Fruit fly (Drosophila melanogaster): ENCODE measurements around the gene Pfdn5.

Gene Pfdn5

DNA sequence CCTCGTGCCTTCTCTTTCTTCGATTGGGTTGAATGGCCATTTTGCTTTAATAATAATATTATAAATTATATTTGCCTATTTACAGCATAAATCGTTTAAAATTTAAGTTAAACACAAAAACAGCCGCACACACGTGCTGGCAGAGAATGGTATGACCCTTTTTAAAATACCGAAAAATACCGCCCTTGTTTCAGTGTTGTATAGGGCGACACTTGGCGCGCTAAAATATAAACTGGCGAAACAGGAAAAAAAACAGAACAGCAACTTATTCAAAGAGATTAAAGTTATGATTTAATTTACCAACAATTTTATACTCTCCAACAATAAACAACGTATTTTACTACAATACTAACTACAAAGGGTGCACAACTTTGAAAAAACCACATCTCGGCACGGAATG lies 40.3 kb upstream of the Pfdn5 start, which contains the start of gene CG12499 (continued):
- TF ChIP-seq Adf1 (GFP tag; IDR thresholded peaks at IDR 0.05) = no peak
- no peak for TF ChIP-seq Hr3 (GFP tag; optimal IDR thresholded peaks at IDR 0.05)
- peak; percentile 90 for TF ChIP-seq Dp (GFP tag; optimal IDR thresholded peaks at IDR 0.05)
- no peak for TF ChIP-seq CG10209 (GFP tag; optimal IDR thresholded peaks at IDR 0.05)
- no peak for TF ChIP-seq insv (GFP tag; optimal IDR thresholded peaks at IDR 0.05)
- TF ChIP-seq gfzf (GFP tag; optimal IDR thresholded peaks at IDR 0.05) = peak; percentile 73
- no peak for TF ChIP-seq scrt (GFP tag; optimal IDR thresholded peaks at IDR 0.05)
- no peak for TF ChIP-seq row (GFP tag; IDR thresholded peaks at IDR 0.05)
- TF ChIP-seq Fer3 (tag; optimal IDR thresholded peaks at IDR 0.05) = no peak
- TF ChIP-seq CG9797 (GFP tag; optimal IDR thresholded peaks at IDR 0.05) = peak; percentile 36

DNA sequence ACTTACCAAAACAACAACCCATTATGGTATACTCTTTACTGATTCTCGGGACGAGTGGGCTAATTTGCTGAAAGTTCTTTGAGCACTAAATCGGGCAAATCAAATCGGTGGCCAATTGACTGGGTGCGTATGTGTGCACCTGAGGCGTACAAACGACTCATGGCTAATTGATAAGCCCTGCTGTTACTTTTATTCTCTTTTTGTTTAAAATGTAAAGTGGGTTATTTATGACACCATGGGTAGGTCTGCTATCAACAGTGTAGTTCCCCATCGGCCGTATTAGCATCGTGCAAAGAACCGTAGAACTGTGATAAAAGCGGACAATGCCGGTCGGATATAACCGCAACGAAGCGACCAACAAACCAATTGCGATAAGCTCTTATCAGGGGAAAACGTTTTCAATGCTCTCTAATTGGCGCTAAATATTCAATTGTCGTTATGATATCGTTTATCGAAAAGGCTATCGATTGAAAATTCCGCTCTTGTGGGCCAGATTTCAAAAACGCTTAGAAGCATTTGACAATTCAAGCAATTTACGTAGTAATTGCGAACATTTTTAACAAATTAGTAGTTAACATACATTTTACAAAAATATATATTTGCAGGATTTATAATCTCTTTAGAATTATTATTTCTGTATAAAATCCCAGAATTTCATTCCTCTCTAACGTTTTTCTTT lies 39.5 kb upstream of the Pfdn5 start, which contains the start of gene CG34288:
CG34288 (minus strand) TSS at position 69 of the 679 bp plus-strand sequence.
- TF ChIP-seq D (optimal IDR thresholded peaks at IDR 0.05) = no peak
- TF ChIP-seq D (GFP tag; optimal IDR thresholded peaks at IDR 0.05) = no peak
- TF ChIP-seq CG6272 (GFP tag; IDR thresholded peaks at IDR 0.05) = no peak
- no peak for TF ChIP-seq dati (GFP tag; IDR thresholded peaks at IDR 0.05)
- TF ChIP-seq dm (GFP tag; optimal IDR thresholded peaks at IDR 0.05) = no peak
- TF ChIP-seq CG4730 (GFP tag; IDR thresholded peaks at IDR 0.05) = 0 out of 2 replicates have a peak, but pooled peaks have one; percentile 22
- no peak for TF ChIP-seq tio (GFP tag; optimal IDR thresholded peaks at IDR 0.05)
- TF ChIP-seq luna (GFP tag; optimal IDR thresholded peaks at IDR 0.05) = no peak
- TF ChIP-seq CG30403 (GFP tag; optimal IDR thresholded peaks at IDR 0.05) = no peak
- TF ChIP-seq CG7987 (GFP tag; optimal IDR thresholded peaks at IDR 0.05) = peak; percentile 16
- no peak for TF ChIP-seq gem (tag; optimal IDR thresholded peaks at IDR 0.05)
- TF ChIP-seq CG31441 (GFP tag; IDR thresholded peaks at IDR 0.05) = no peak
- TF ChIP-seq ro (GFP tag; IDR thresholded peaks at IDR 0.05) = no peak
- no peak for TF ChIP-seq Eip74EF (GFP tag; optimal IDR thresholded peaks at IDR 0.05)
- peak; percentile 31; the same call in 1 of the 2 replicates for TF ChIP-seq ham (GFP tag; IDR thresholded peaks at IDR 0.05)
- TF ChIP-seq bab2 (GFP tag; optimal IDR thresholded peaks at IDR 0.05) = peak; percentile 14
- no peak for TF ChIP-seq sr (GFP tag; IDR thresholded peaks at IDR 0.05)
- TF ChIP-seq CG16813 (GFP tag; IDR thresholded peaks at IDR 0.05; ENCODE audit: partially characterized antibody) = no peak
- no peak for TF ChIP-seq eve (GFP tag; optimal IDR thresholded peaks at IDR 0.05)
- no peak for TF ChIP-seq CG12236 (GFP tag; optimal IDR thresholded peaks at IDR 0.05)
- TF ChIP-seq CG2875 (GFP tag; optimal IDR thresholded peaks at IDR 0.05) = no peak
- peak; percentile 51 for TF ChIP-seq CG7556 (GFP tag; optimal IDR thresholded peaks at IDR 0.05)
- TF ChIP-seq tna (GFP tag; IDR thresholded peaks at IDR 0.05; ENCODE audit: partially characterized antibody) = no peak
- no peak for TF ChIP-seq CG17385 (GFP tag; optimal IDR thresholded peaks at IDR 0.05)
- TF ChIP-seq CG13287 (GFP tag; IDR thresholded peaks at IDR 0.05; ENCODE audit: partially characterized antibody) = peak; percentile 22
- TF ChIP-seq NC2α (GFP tag; optimal IDR thresholded peaks at IDR 0.05) = no peak
- TF ChIP-seq NFAT (GFP tag; IDR thresholded peaks at IDR 0.05) = peak; percentile 73
- TF ChIP-seq org-1 (GFP tag; optimal IDR thresholded peaks at IDR 0.05) = no peak
- TF ChIP-seq CkIIα-i1 (GFP tag; IDR thresholded peaks at IDR 0.05) = peak; percentile 39; the same call in 1 of the 2 replicates
- peak; percentile 13; the same call in 1 of the 2 replicates for TF ChIP-seq chm (GFP tag; IDR thresholded peaks at IDR 0.05)
- TF ChIP-seq Bteb2 (GFP tag; optimal IDR thresholded peaks at IDR 0.05) = no peak
- peak; percentile 7 for TF ChIP-seq CG7786 (GFP tag; optimal IDR thresholded peaks at IDR 0.05)
- TF ChIP-seq slou (GFP tag; optimal IDR thresholded peaks at IDR 0.05) = no peak
- TF ChIP-seq CG4282 (GFP tag; optimal IDR thresholded peaks at IDR 0.05) = no peak
- TF ChIP-seq rib (GFP tag; IDR thresholded peaks at IDR 0.05) = peak; percentile 51; the same call in 1 of the 2 replicates
- TF ChIP-seq vvl (GFP tag; IDR thresholded peaks at IDR 0.05) = no peak; the same call in 1 of the 2 replicates
- TF ChIP-seq CG10267 (tag; optimal IDR thresholded peaks at IDR 0.05) = no peak
- peak; percentile 48 for TF ChIP-seq Aef1 (GFP tag; IDR thresholded peaks at IDR 0.05)
- no peak for TF ChIP-seq wek (GFP tag; optimal IDR thresholded peaks at IDR 0.05)
- TF ChIP-seq CG11723 (GFP tag; optimal IDR thresholded peaks at IDR 0.05) = no peak

Data from whole organism, embryonic.